Worm (Caenorhabditis elegans): ENCODE results near the gene Y19D10B.6.

- TF ChIP-seq lir-3 (tag; optimal IDR thresholded peaks at IDR 0.05; ENCODE audit: poor library complexity) (no peak), nhr-28 (tag; optimal IDR thresholded peaks at IDR 0.05) (no peak), sox-4 (tag; optimal IDR thresholded peaks at IDR 0.05) (no peak), nhr-237 (tag; optimal IDR thresholded peaks at IDR 0.05) (no peak), lin-13 (GFP tag; optimal IDR thresholded peaks at IDR 0.05) (no peak), pax-3 (tag; optimal IDR thresholded peaks at IDR 0.05) (no peak), snpc-4 (tag; optimal IDR thresholded peaks at IDR 0.05) (no peak), C04F5.9 (tag; optimal IDR thresholded peaks at IDR 0.05) (no peak), F16B12.6 (tag; optimal IDR thresholded peaks at IDR 0.05) (no peak), nhr-76 (tag; optimal IDR thresholded peaks at IDR 0.05) (no peak), ztf-4 (tag; optimal IDR thresholded peaks at IDR 0.05) (no peak), zip-4 (GFP tag; optimal IDR thresholded peaks at IDR 0.05) (no peak)
Observed at ce11 chrV:2281499-2281898, 39.4 kb downstream of the Y19D10B.6 start, which contains the start of gene nhr-228.
